Worm (Caenorhabditis elegans): ENCODE measurements around the gene sra-8.
A peak's percentile ranks its signal among the peaks of the same experiment; 100 is the strongest.

Gene sra-8

ce11 chrII:9583461-9583860 lies 45.9 kb downstream of the sra-8 start, which contains the start of gene wee-1.1:
Gene wee-1.1 (minus strand): TSS chrII:9583561.
- TF ChIP-seq sem-2 (GFP tag; optimal IDR thresholded peaks at IDR 0.05) = no peak
- no peak for TF ChIP-seq nhr-76 (tag; optimal IDR thresholded peaks at IDR 0.05)
- no peak for TF ChIP-seq ceh-43 (GFP tag; optimal IDR thresholded peaks at IDR 0.05)
- no peak for TF ChIP-seq mab-5 (tag; optimal IDR thresholded peaks at IDR 0.05)
- no peak for TF ChIP-seq unc-120 (tag; optimal IDR thresholded peaks at IDR 0.05; ENCODE audit: poor library complexity, severe bottlenecking)
- no peak for TF ChIP-seq blmp-1 (tag; optimal IDR thresholded peaks at IDR 0.05)
- TF ChIP-seq nhr-237 (tag; optimal IDR thresholded peaks at IDR 0.05) = no peak
- no peak for TF ChIP-seq pha-4 (tag; optimal IDR thresholded peaks at IDR 0.05)
- no peak for TF ChIP-seq mep-1 (tag; optimal IDR thresholded peaks at IDR 0.05)
- no peak for TF ChIP-seq zip-8 (tag; optimal IDR thresholded peaks at IDR 0.05)
- no peak for TF ChIP-seq bed-3 (GFP tag; optimal IDR thresholded peaks at IDR 0.05)
- no peak for TF ChIP-seq sptf-1 (tag; optimal IDR thresholded peaks at IDR 0.05)
- TF ChIP-seq elt-1 (tag; optimal IDR thresholded peaks at IDR 0.05; ENCODE audit: borderline replicate concordance, insufficient read depth) = no peak
- TF ChIP-seq drap-1 (GFP tag; optimal IDR thresholded peaks at IDR 0.05) = no peak
- no peak for TF ChIP-seq ham-2 (GFP tag; optimal IDR thresholded peaks at IDR 0.05)
- TF ChIP-seq elt-3 (tag; optimal IDR thresholded peaks at IDR 0.05) = no peak
- no peak for TF ChIP-seq hlh-1 (tag; optimal IDR thresholded peaks at IDR 0.05)
- no peak for TF ChIP-seq ztf-11 (tag; optimal IDR thresholded peaks at IDR 0.05)
- no peak for TF ChIP-seq mls-2 (tag; optimal IDR thresholded peaks at IDR 0.05)

ce11 chrII:9586734-9587209 lies 49.2 kb downstream of the sra-8 start, which contains the start of gene ugt-58:
Gene ugt-58 (minus strand): TSS chrII:9586784.
- TF ChIP-seq nhr-28 (tag; optimal IDR thresholded peaks at IDR 0.05) = peak; percentile 52
- no peak for TF ChIP-seq nhr-12 (tag; optimal IDR thresholded peaks at IDR 0.05)
